Worm (Caenorhabditis elegans) whole organism, L2 larva: ENCODE data around the gene ctps-1.
A peak's percentile ranks its signal among the peaks of the same experiment; 100 is the strongest.

Experiments
- C34F6.9 ChIP-seq: fragments of 150-350 bp; optimal IDR thresholded peaks from 2 replicates; lab custom pipeline; 2014; ENCODE audit warnings: missing biosample characterization, missing genetic modification characterization
- F13H6.1 ChIP-seq: sonication (generic microtip); optimal IDR thresholded peaks from 2 replicates; lab custom pipeline; 2016; ENCODE audit warnings: missing genetic modification characterization, missing compliant biosample characterization
- R02D3.7 ChIP-seq: fragments of 150-350 bp; optimal IDR thresholded peaks from 2 replicates; lab custom pipeline; 2014; ENCODE audit warnings: missing biosample characterization, missing genetic modification characterization
- Y55F3AM.14 ChIP-seq: fragments of 200-800 bp; sonication (Bioruptor generic); optimal IDR thresholded peaks from 2 replicates; lab custom pipeline; 2018; ENCODE audit warnings: mild to moderate bottlenecking, missing genetic modification characterization, missing compliant biosample characterization
- ZK546.5 ChIP-seq: sonication (generic microtip); optimal IDR thresholded peaks from 2 replicates; lab custom pipeline; 2017; ENCODE audit warnings: missing biosample characterization, missing genetic modification characterization
- alr-1 ChIP-seq: fragments of 150-350 bp; optimal IDR thresholded peaks from 2 replicates; lab custom pipeline; 2014; ENCODE audit warnings: missing biosample characterization, missing genetic modification characterization
- aly-2 ChIP-seq: fragments of 150-350 bp; optimal IDR thresholded peaks from 2 replicates; lab custom pipeline; 2014; ENCODE audit warnings: missing biosample characterization, missing genetic modification characterization
- ama-1 ChIP-seq: fragments of 150-350 bp; optimal IDR thresholded peaks from 2 replicates; lab custom pipeline; 2018; ENCODE audit warnings: inconsistent platforms
- blmp-1 ChIP-seq: sonication (generic microtip); optimal IDR thresholded peaks from 2 replicates; lab custom pipeline; 2017; ENCODE audit warnings: missing genetic modification characterization, mild to moderate bottlenecking, missing compliant biosample characterization, antibody characterized with exemption, moderate library complexity; ENCODE audit not compliant: insufficient read depth
- ceh-16 ChIP-seq: fragments of 150-350 bp; optimal IDR thresholded peaks from 2 replicates; lab custom pipeline; 2014; ENCODE audit warnings: missing biosample characterization, missing genetic modification characterization
- ceh-82 ChIP-seq: fragments of 150-350 bp; optimal IDR thresholded peaks from 2 replicates; lab custom pipeline; 2014; ENCODE audit warnings: missing biosample characterization, missing genetic modification characterization
- crh-2 ChIP-seq: sonication (generic microtip); optimal IDR thresholded peaks from 2 replicates; lab custom pipeline; 2017; ENCODE audit warnings: missing biosample characterization, missing genetic modification characterization
- dmd-4 ChIP-seq: sonication (generic microtip); optimal IDR thresholded peaks from 2 replicates; lab custom pipeline; 2017; ENCODE audit warnings: missing biosample characterization, missing genetic modification characterization
- egl-27 ChIP-seq: sonication (generic microtip); optimal IDR thresholded peaks from 3 replicates; lab custom pipeline; 2017; ENCODE audit warnings: missing biosample characterization, missing genetic modification reagents, missing genetic modification characterization
- elt-1 ChIP-seq: fragments of 150-350 bp; optimal IDR thresholded peaks from 2 replicates; lab custom pipeline; 2014; ENCODE audit warnings: missing biosample characterization, missing genetic modification characterization
- elt-3 ChIP-seq: sonication (generic microtip); optimal IDR thresholded peaks from 2 replicates; lab custom pipeline; 2017; ENCODE audit warnings: missing biosample characterization, missing genetic modification characterization
- fos-1 ChIP-seq: fragments of 150-350 bp; optimal IDR thresholded peaks from 2 replicates; lab custom pipeline; 2014; ENCODE audit warnings: missing biosample characterization, missing genetic modification characterization
- gmeb-1 ChIP-seq: fragments of 150-350 bp; optimal IDR thresholded peaks from 2 replicates; lab custom pipeline; 2014; ENCODE audit warnings: missing biosample characterization, missing genetic modification characterization
- lin-11 ChIP-seq: fragments of 150-350 bp; sonication (generic microtip); optimal IDR thresholded peaks from 2 replicates; lab custom pipeline; 2014; ENCODE audit warnings: missing biosample characterization, missing genetic modification characterization, inconsistent platforms, mixed read lengths
- lin-13 ChIP-seq: fragments of 150-350 bp; optimal IDR thresholded peaks from 2 replicates; lab custom pipeline; 2014; ENCODE audit warnings: missing biosample characterization, missing genetic modification reagents, missing genetic modification characterization
- lin-39 ChIP-seq: fragments of 150-350 bp; optimal IDR thresholded peaks from 2 replicates; lab custom pipeline; 2014; ENCODE audit warnings: missing biosample characterization, missing genetic modification reagents, missing genetic modification characterization
- lsy-2 ChIP-seq, 2 experiments: fragments of 150-350 bp in 1 of 2; sonication (generic microtip) in 1 of 2; optimal IDR thresholded peaks; 2 replicates each; lab custom pipeline; 2014 to 2017; ENCODE audit warnings: missing biosample characterization in 2 of 2, missing genetic modification characterization in 2 of 2
- mab-5 ChIP-seq: fragments of 150-350 bp; optimal IDR thresholded peaks from 2 replicates; lab custom pipeline; 2014; ENCODE audit warnings: missing biosample characterization, missing genetic modification characterization
- mbf-1 ChIP-seq: sonication (generic microtip); optimal IDR thresholded peaks from 2 replicates; lab custom pipeline; 2017; ENCODE audit warnings: missing biosample characterization, missing genetic modification characterization
- mdl-1 ChIP-seq, 2 experiments: fragments of 150-350 bp in 1 of 2; sonication (generic microtip) in 1 of 2; optimal IDR thresholded peaks; 2 replicates each; lab custom pipeline; 2017; ENCODE audit warnings: missing biosample characterization in 2 of 2, missing genetic modification characterization in 2 of 2
- nhr-10 ChIP-seq: sonication (generic microtip); optimal IDR thresholded peaks from 2 replicates; lab custom pipeline; 2017; ENCODE audit warnings: missing biosample characterization, missing genetic modification characterization
- nhr-11 ChIP-seq: fragments of 150-350 bp; optimal IDR thresholded peaks from 2 replicates; lab custom pipeline; 2014; ENCODE audit warnings: missing biosample characterization, missing genetic modification characterization
- nhr-12 ChIP-seq: fragments of 150-350 bp; optimal IDR thresholded peaks from 2 replicates; lab custom pipeline; 2014; ENCODE audit warnings: missing biosample characterization, missing genetic modification characterization
- nhr-129 ChIP-seq: fragments of 150-350 bp; optimal IDR thresholded peaks from 2 replicates; lab custom pipeline; 2014; ENCODE audit warnings: missing biosample characterization, missing genetic modification characterization
- nhr-21 ChIP-seq: fragments of 150-350 bp; optimal IDR thresholded peaks from 2 replicates; lab custom pipeline; 2014; ENCODE audit warnings: missing biosample characterization, missing genetic modification characterization
- nhr-23 ChIP-seq: fragments of 150-350 bp; optimal IDR thresholded peaks from 2 replicates; lab custom pipeline; 2014; ENCODE audit warnings: missing biosample characterization, missing genetic modification reagents, missing genetic modification characterization
- nhr-237 ChIP-seq: fragments of 150-350 bp; optimal IDR thresholded peaks from 2 replicates; lab custom pipeline; 2014; ENCODE audit warnings: missing biosample characterization, missing genetic modification characterization
- nhr-25 ChIP-seq: fragments of 150-350 bp; sonication (generic microtip); optimal IDR thresholded peaks from 3 replicates; lab custom pipeline; 2014; ENCODE audit warnings: missing biosample characterization, missing genetic modification characterization
- nhr-6 ChIP-seq: fragments of 150-350 bp; optimal IDR thresholded peaks from 2 replicates; lab custom pipeline; 2014; ENCODE audit warnings: missing biosample characterization, missing genetic modification characterization
- nhr-77 ChIP-seq: fragments of 150-350 bp; optimal IDR thresholded peaks from 2 replicates; lab custom pipeline; 2014; ENCODE audit warnings: missing biosample characterization, missing genetic modification characterization
- peb-1 ChIP-seq: fragments of 150-350 bp; optimal IDR thresholded peaks from 2 replicates; lab custom pipeline; 2014; ENCODE audit warnings: missing biosample characterization, missing genetic modification characterization
- sem-4 ChIP-seq: fragments of 150-350 bp; optimal IDR thresholded peaks from 2 replicates; lab custom pipeline; 2014; ENCODE audit warnings: missing biosample characterization, missing genetic modification reagents, missing genetic modification characterization
- skn-1 ChIP-seq: sonication (generic microtip); optimal IDR thresholded peaks from 2 replicates; lab custom pipeline; 2017; ENCODE audit warnings: missing biosample characterization, missing genetic modification characterization
- sma-3 ChIP-seq: sonication (generic microtip); optimal IDR thresholded peaks from 2 replicates; lab custom pipeline; 2016; ENCODE audit warnings: missing genetic modification reagents, missing genetic modification characterization, missing compliant biosample characterization
- sma-9 ChIP-seq, 2 experiments: fragments of 150-350 bp in 1 of 2; sonication (generic microtip) in 1 of 2; optimal IDR thresholded peaks; 2 replicates each; lab custom pipeline; 2014 to 2016; ENCODE audit warnings: missing genetic modification characterization in 2 of 2, mild to moderate bottlenecking in 1 of 2, missing biosample characterization in 1 of 2, missing compliant biosample characterization in 1 of 2, missing genetic modification reagents in 1 of 2, moderate library complexity in 1 of 2
- snpc-4 ChIP-seq: fragments of 150-350 bp; optimal IDR thresholded peaks from 2 replicates; lab custom pipeline; 2014; ENCODE audit warnings: missing biosample characterization, missing genetic modification characterization
- unc-39 ChIP-seq: fragments of 150-350 bp; optimal IDR thresholded peaks from 2 replicates; lab custom pipeline; 2014; ENCODE audit warnings: missing biosample characterization, missing genetic modification characterization
- unc-55 ChIP-seq: fragments of 150-350 bp; sonication (generic microtip); optimal IDR thresholded peaks from 3 replicates; lab custom pipeline; 2014; ENCODE audit warnings: missing biosample characterization, missing genetic modification reagents, missing genetic modification characterization
- unc-62 ChIP-seq: fragments of 150-350 bp; optimal IDR thresholded peaks from 2 replicates; lab custom pipeline; 2014; ENCODE audit warnings: missing biosample characterization, missing genetic modification reagents, missing genetic modification characterization
- zag-1 ChIP-seq: fragments of 150-350 bp; optimal IDR thresholded peaks from 2 replicates; lab custom pipeline; 2014; ENCODE audit warnings: missing biosample characterization, missing genetic modification characterization
- ztf-1 ChIP-seq: fragments of 200-800 bp; sonication (Bioruptor generic); conservative IDR thresholded peaks from 2 replicates; pipeline ENCODE4 v1.3.6; 2022; ENCODE audit warnings: missing genetic modification characterization, missing compliant biosample characterization
- ztf-11 ChIP-seq: sonication (generic microtip); optimal IDR thresholded peaks from 2 replicates; lab custom pipeline; 2017; ENCODE audit warnings: missing biosample characterization, missing genetic modification characterization
- ztf-4 ChIP-seq: fragments of 150-350 bp; optimal IDR thresholded peaks from 2 replicates; lab custom pipeline; 2014; ENCODE audit warnings: missing biosample characterization, missing genetic modification characterization

The ctps-1 gene

ce11 chrV:16794828-16795354 is at the start of gene ctps-1, which contains the start of gene pus-1:
ctps-1 (plus strand) TSS chrV:16794878.
pus-1 (minus strand) TSS chrV:16794952.
- TF ChIP-seq nhr-77, result no peak
- TF ChIP-seq crh-2 (tag; lab: Kevin White, UChicago), result peak; percentile 66
- TF ChIP-seq unc-55, result peak; percentile 70
- TF ChIP-seq elt-3 (tag; lab: Kevin White, UChicago), result no peak
- peak; percentile 81 for TF ChIP-seq gmeb-1 (tag; lab: Kevin White, UChicago)
- TF ChIP-seq mbf-1, result no peak
- TF ChIP-seq nhr-6 (tag; lab: Kevin White, UChicago), result no peak
- peak; percentile 76 for TF ChIP-seq snpc-4 (tag; lab: Kevin White, UChicago)
- peak; percentile 77 for TF ChIP-seq C34F6.9 (tag; lab: Kevin White, UChicago)
- TF ChIP-seq mab-5 (tag; lab: Kevin White, UChicago), result peak; percentile 28
- TF ChIP-seq alr-1 (tag; lab: Kevin White, UChicago), result no peak
- no peak for TF ChIP-seq unc-39 (tag; lab: Kevin White, UChicago)
- no peak for TF ChIP-seq blmp-1 (tag; lab: Kevin White, UChicago)
- peak; percentile 40 for TF ChIP-seq nhr-25 (tag; lab: Kevin White, UChicago)
- TF ChIP-seq lin-11 (tag; lab: Kevin White, UChicago), result peak; percentile 76
- peak; percentile 42 for TF ChIP-seq sma-3 (GFP tag; lab: Kevin White, UChicago)
- TF ChIP-seq dmd-4 (tag; lab: Kevin White, UChicago), result no peak
- TF ChIP-seq R02D3.7 (tag; lab: Kevin White, UChicago), result peak; percentile 7
- peak; percentile 12 for TF ChIP-seq egl-27
- peak; percentile 32 for TF ChIP-seq nhr-21 (tag; lab: Kevin White, UChicago)
- TF ChIP-seq sma-9 (GFP tag; optimal IDR thresholded peaks at IDR 0.05; lab: Kevin White, UChicago), result no peak
- TF ChIP-seq sma-9 (tag; optimal IDR thresholded peaks at IDR 0.05; lab: Kevin White, UChicago), result no peak
- TF ChIP-seq unc-62 (GFP tag; lab: Kevin White, UChicago), result no peak
- TF ChIP-seq nhr-129 (tag; lab: Kevin White, UChicago), result peak; percentile 27
- TF ChIP-seq skn-1 (tag; lab: Kevin White, UChicago), result no peak
- peak; percentile 46 for TF ChIP-seq F13H6.1 (tag; lab: Kevin White, UChicago)
- no peak for TF ChIP-seq ceh-82 (tag; lab: Kevin White, UChicago)
- TF ChIP-seq nhr-237 (tag; lab: Kevin White, UChicago), result no peak
- no peak for TF ChIP-seq ztf-1 (GFP tag; lab: Robert Waterston, UW)
- no peak for TF ChIP-seq ama-1
- no peak for TF ChIP-seq nhr-23 (tag; lab: Kevin White, UChicago)
- TF ChIP-seq peb-1 (tag; lab: Kevin White, UChicago), result no peak
- no peak for TF ChIP-seq mdl-1 (tag; optimal IDR thresholded peaks at IDR 0.05; lab: Kevin White, UChicago)
- no peak for TF ChIP-seq aly-2 (tag; lab: Kevin White, UChicago)
- no peak for TF ChIP-seq ztf-4 (tag; lab: Kevin White, UChicago)
- no peak for TF ChIP-seq elt-1 (tag; lab: Kevin White, UChicago)
- TF ChIP-seq ztf-11 (tag; lab: Kevin White, UChicago), result no peak
- TF ChIP-seq zag-1, result no peak
- no peak for TF ChIP-seq nhr-11
- TF ChIP-seq ceh-16, result peak; percentile 22
- no peak for TF ChIP-seq nhr-12
- TF ChIP-seq Y55F3AM.14 (GFP tag; lab: Kevin White, UChicago), result no peak
- TF ChIP-seq lin-39 (tag; lab: Kevin White, UChicago), result no peak
- TF ChIP-seq sem-4 (tag; lab: Kevin White, UChicago), result no peak
- peak; percentile 76 to 80 for TF ChIP-seq lsy-2 (tag; optimal IDR thresholded peaks at IDR 0.05; lab: Kevin White, UChicago)
- TF ChIP-seq ZK546.5 (tag; lab: Kevin White, UChicago), result no peak
- TF ChIP-seq fos-1 (tag; lab: Kevin White, UChicago), result no peak
- no peak for TF ChIP-seq nhr-10 (tag; lab: Kevin White, UChicago)
- TF ChIP-seq lin-13 (GFP tag; lab: Kevin White, UChicago), result peak; percentile 61
